Worm (Caenorhabditis elegans) whole organism, mixed stage, embryonic: Measurements from ENCODE around the gene nhr-135.

Source experiments
- M03D4.4 ChIP-seq: sonication (generic microtip); optimal IDR thresholded peaks from 2 replicates; lab custom pipeline; 2017; ENCODE audit warnings: mild to moderate bottlenecking, missing genetic modification characterization, missing compliant biosample characterization
- bed-3 ChIP-seq: fragments of 200-800 bp; sonication (Bioruptor generic); optimal IDR thresholded peaks from 3 replicates; lab custom pipeline; 2018; ENCODE audit warnings: mild to moderate bottlenecking, missing genetic modification characterization, moderate library complexity, missing compliant biosample characterization
- blmp-1 ChIP-seq: fragments of 150-350 bp; optimal IDR thresholded peaks from 2 replicates; lab custom pipeline; 2014; ENCODE audit warnings: missing biosample characterization, missing genetic modification characterization
- ceh-39 ChIP-seq: fragments of 150-350 bp; optimal IDR thresholded peaks from 2 replicates; lab custom pipeline; 2014; ENCODE audit warnings: missing biosample characterization, missing genetic modification characterization
- ceh-43 ChIP-seq: fragments of 200-800 bp; sonication (Bioruptor generic); optimal IDR thresholded peaks from 2 replicates; lab custom pipeline; 2018; ENCODE audit warnings: mild to moderate bottlenecking, missing genetic modification characterization, moderate library complexity, missing compliant biosample characterization
- ces-1 ChIP-seq: fragments of 150-350 bp; optimal IDR thresholded peaks from 2 replicates; lab custom pipeline; 2014; ENCODE audit warnings: missing biosample characterization, missing genetic modification reagents, missing genetic modification characterization
- cnd-1 ChIP-seq: fragments of 200-800 bp; sonication (Bioruptor generic); optimal IDR thresholded peaks from 2 replicates; lab custom pipeline; 2018; ENCODE audit warnings: mild to moderate bottlenecking, missing genetic modification characterization, missing compliant biosample characterization
- drap-1 ChIP-seq: fragments of 200-800 bp; sonication (Bioruptor generic); optimal IDR thresholded peaks from 3 replicates; lab custom pipeline; 2018; ENCODE audit warnings: mild to moderate bottlenecking, missing genetic modification characterization, missing compliant biosample characterization
- elt-1 ChIP-seq: sonication (generic microtip); optimal IDR thresholded peaks from 2 replicates; lab custom pipeline; 2017; ENCODE audit warnings: missing genetic modification characterization, mild to moderate bottlenecking, missing compliant biosample characterization, antibody characterized with exemption, moderate library complexity, borderline replicate concordance; ENCODE audit not compliant: insufficient read depth
- elt-3 ChIP-seq: fragments of 150-350 bp; optimal IDR thresholded peaks from 2 replicates; lab custom pipeline; 2014; ENCODE audit warnings: missing biosample characterization, missing genetic modification characterization
- flh-1 ChIP-seq: fragments of 200-800 bp; sonication (Bioruptor generic); optimal IDR thresholded peaks from 2 replicates; lab custom pipeline; 2018; ENCODE audit warnings: mild to moderate bottlenecking, missing genetic modification characterization, moderate library complexity, missing compliant biosample characterization
- ham-2 ChIP-seq: fragments of 200-800 bp; sonication (Bioruptor generic); optimal IDR thresholded peaks from 2 replicates; lab custom pipeline; 2018; ENCODE audit warnings: mild to moderate bottlenecking, missing genetic modification characterization, missing compliant biosample characterization
- lin-13 ChIP-seq: fragments of 150-350 bp; optimal IDR thresholded peaks from 2 replicates; lab custom pipeline; 2014; ENCODE audit warnings: missing biosample characterization, missing genetic modification characterization
- lin-32 ChIP-seq: fragments of 200-800 bp; sonication (Bioruptor generic); optimal IDR thresholded peaks from 2 replicates; lab custom pipeline; 2018; ENCODE audit warnings: mild to moderate bottlenecking, missing genetic modification characterization, missing compliant biosample characterization
- lsy-2 ChIP-seq: fragments of 150-350 bp; optimal IDR thresholded peaks from 2 replicates; lab custom pipeline; 2014; ENCODE audit warnings: missing biosample characterization, missing genetic modification characterization
- mab-5 ChIP-seq: fragments of 150-350 bp; optimal IDR thresholded peaks from 2 replicates; lab custom pipeline; 2014; ENCODE audit warnings: missing biosample characterization, missing genetic modification characterization
- mep-1 ChIP-seq: fragments of 150-350 bp; optimal IDR thresholded peaks from 2 replicates; lab custom pipeline; 2017; ENCODE audit warnings: missing biosample characterization, missing genetic modification reagents, missing genetic modification characterization, inconsistent platforms
- mls-2 ChIP-seq: sonication (generic microtip); optimal IDR thresholded peaks from 2 replicates; lab custom pipeline; 2016; ENCODE audit warnings: mild to moderate bottlenecking, missing genetic modification characterization, moderate library complexity, missing compliant biosample characterization
- nhr-12 ChIP-seq: fragments of 150-350 bp; optimal IDR thresholded peaks from 2 replicates; lab custom pipeline; 2014; ENCODE audit warnings: missing biosample characterization, missing genetic modification characterization
- nhr-237 ChIP-seq: fragments of 150-350 bp; optimal IDR thresholded peaks from 2 replicates; lab custom pipeline; 2014; ENCODE audit warnings: missing biosample characterization, missing genetic modification characterization
- pha-4 ChIP-seq: fragments of 150-350 bp; optimal IDR thresholded peaks from 2 replicates; lab custom pipeline; 2018; ENCODE audit warnings: missing biosample characterization, missing genetic modification reagents, missing genetic modification characterization
- snpc-4 ChIP-seq: fragments of 150-350 bp; optimal IDR thresholded peaks from 2 replicates; lab custom pipeline; 2014; ENCODE audit warnings: missing biosample characterization, missing genetic modification characterization
- sptf-1 ChIP-seq: sonication (generic microtip); optimal IDR thresholded peaks from 2 replicates; lab custom pipeline; 2017; ENCODE audit warnings: mild to moderate bottlenecking, missing genetic modification characterization, moderate library complexity, missing compliant biosample characterization
- tbx-8 ChIP-seq: fragments of 200-800 bp; sonication (Bioruptor generic); optimal IDR thresholded peaks from 2 replicates; lab custom pipeline; 2018; ENCODE audit warnings: mild to moderate bottlenecking, missing genetic modification characterization, moderate library complexity, missing compliant biosample characterization
- unc-120 ChIP-seq: sonication (generic microtip); optimal IDR thresholded peaks from 2 replicates; lab custom pipeline; 2017; ENCODE audit warnings: missing genetic modification characterization, missing compliant biosample characterization; ENCODE audit not compliant: poor library complexity, severe bottlenecking
- unc-39 ChIP-seq: fragments of 150-350 bp; optimal IDR thresholded peaks from 2 replicates; lab custom pipeline; 2014; ENCODE audit warnings: missing biosample characterization, missing genetic modification characterization
- unc-62 ChIP-seq: fragments of 150-350 bp; optimal IDR thresholded peaks from 2 replicates; lab custom pipeline; 2014; ENCODE audit warnings: missing biosample characterization, missing genetic modification reagents, missing genetic modification characterization
- zip-8 ChIP-seq: fragments of 150-350 bp; optimal IDR thresholded peaks from 2 replicates; lab custom pipeline; 2014; ENCODE audit warnings: missing biosample characterization, missing genetic modification characterization
- ztf-11 ChIP-seq: fragments of 150-350 bp; optimal IDR thresholded peaks from 2 replicates; lab custom pipeline; 2014; ENCODE audit warnings: missing biosample characterization, missing genetic modification characterization

The nhr-135 gene

DNA sequence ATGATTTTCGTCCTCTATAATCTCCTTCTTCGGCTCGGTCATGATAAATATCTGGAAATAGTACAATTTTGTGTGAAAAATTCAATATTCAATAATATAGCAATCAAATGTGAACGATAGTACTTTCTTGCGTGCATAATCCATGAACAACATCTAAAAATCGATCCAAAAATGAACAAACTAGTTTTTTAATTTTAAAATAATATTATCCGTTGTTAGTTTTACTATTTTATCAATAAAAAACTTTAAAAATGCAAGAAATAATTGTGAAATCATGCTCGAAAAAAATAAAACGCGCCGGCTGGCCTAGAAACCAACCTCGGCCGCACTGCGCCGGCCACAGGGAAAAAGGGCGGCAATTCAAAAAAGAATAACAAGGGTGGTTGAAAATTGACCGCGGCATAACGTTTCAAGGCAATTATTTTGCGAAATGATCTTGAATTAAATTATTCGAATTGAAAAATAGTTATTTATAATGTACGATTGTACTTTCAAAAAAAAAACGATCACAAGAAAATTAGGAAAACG, 8.9 kb downstream of the nhr-135 start, which contains the start of gene mys-1:
Gene mys-1, minus strand, starts transcription at position 51 of the 528 bp plus-strand sequence.
- TF ChIP-seq drap-1: no peak
- peak; percentile 2 for TF ChIP-seq lin-13
- peak; percentile 22 for TF ChIP-seq sptf-1 (tag; lab: Kevin White, UChicago)
- TF ChIP-seq lsy-2: peak; percentile 51

DNA sequence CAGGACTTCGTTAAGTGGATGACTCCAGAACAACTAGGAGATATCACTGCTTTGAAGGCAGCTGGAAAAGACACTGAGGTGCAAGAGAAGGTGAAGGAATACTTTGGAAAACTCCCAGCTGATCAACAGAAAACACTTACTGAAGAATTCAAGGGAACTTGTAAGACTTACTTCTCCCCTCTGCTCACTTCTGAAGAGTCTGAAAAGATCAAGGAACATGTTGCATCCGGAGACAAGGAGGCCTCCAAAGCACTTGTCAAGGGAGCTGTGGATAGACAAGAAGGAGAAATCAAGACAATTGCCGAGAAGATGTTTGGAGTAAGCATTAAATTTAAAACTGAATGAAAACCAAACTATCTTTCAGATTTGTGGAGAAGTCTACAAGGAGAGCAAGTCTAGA, 14.2 kb downstream of the nhr-135 start:
- TF ChIP-seq sptf-1 (tag; lab: Kevin White, UChicago) (no peak), drap-1 (no peak), bed-3 (no peak), lin-13 (no peak)

DNA sequence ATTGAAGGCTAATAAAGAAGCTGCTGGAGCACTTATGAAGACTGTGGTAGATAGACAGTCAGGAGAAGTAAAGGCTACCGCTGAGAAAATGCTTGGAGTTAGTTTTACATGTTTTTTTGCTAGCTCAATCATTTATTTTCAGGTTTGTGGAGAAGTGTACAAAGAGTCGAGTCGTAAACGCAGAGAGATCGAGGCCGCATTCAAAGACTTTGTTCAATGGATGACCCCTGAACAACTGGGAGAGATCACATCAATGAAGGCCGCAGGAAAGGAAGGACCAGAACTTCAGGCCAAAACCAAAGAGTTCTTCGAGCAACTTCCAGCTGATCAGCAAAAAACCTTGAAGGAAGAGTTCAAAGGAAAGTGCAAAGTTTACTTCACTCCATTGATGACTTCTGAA, 14.8 kb downstream of the nhr-135 start:
- TF ChIP-seq nhr-237 (tag; lab: Kevin White, UChicago) (no peak), snpc-4 (tag; lab: Kevin White, UChicago) (no peak), ztf-11 (tag; lab: Kevin White, UChicago) (no peak), elt-3 (tag; lab: Kevin White, UChicago) (no peak), tbx-8 (GFP tag; lab: Kevin White, UChicago) (no peak), ham-2 (GFP tag; lab: Kevin White, UChicago) (no peak), mep-1 (tag; lab: Kevin White, UChicago) (no peak), M03D4.4 (tag; lab: Kevin White, UChicago) (no peak), pha-4 (tag; lab: Kevin White, UChicago) (no peak), elt-1 (tag; lab: Kevin White, UChicago) (no peak)

DNA sequence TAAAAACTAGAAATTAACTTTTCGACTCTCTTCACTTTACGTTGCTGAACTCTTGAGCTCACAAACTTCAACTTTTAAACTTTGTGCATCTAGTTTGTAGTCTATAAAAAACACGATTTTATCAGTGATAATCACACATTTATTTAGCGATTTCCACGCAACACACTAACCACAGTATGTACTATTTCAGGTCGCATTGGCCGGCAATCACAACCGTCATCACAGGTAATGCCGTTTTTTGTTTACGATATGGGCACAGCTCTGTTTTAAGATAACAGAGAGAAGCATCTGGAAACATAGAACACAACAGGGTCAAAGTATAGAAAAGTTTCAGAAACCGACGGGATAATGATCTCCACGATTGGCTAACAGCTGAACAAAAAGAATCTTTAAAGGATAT, 17.4 kb downstream of the nhr-135 start:
- TF ChIP-seq ceh-39 (no peak), lin-13 (no peak), drap-1 (no peak), unc-120 (tag; lab: Kevin White, UChicago) (no peak)

DNA sequence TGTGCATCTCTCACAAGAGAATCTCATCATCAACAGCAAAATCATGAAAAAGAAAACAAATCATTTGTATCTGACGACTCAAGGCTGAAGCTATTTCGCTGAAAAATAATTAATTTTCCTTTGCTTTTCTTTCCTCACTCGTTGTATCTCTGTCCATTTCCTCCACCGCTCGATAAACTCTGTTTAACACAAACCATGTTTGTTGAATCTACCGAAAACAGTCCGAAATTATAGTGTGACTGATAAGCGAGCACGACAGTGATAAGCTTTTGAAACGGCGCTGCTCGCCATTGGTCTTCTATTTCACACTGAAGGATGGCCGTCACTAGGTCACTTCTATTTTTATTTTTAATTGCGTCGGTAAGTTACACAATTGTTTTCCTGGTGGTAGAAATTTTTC, 17.9 kb downstream of the nhr-135 start, which contains the start of gene npa-1:
Gene npa-1, plus strand, starts transcription at position 142 of the 400 bp plus-strand sequence.
- TF ChIP-seq zip-8: no peak
- TF ChIP-seq blmp-1: no peak
- no peak for TF ChIP-seq unc-120 (tag; lab: Kevin White, UChicago)
- no peak for TF ChIP-seq ceh-39
- no peak for TF ChIP-seq unc-62
- no peak for TF ChIP-seq snpc-4 (tag; lab: Kevin White, UChicago)
- TF ChIP-seq cnd-1 (tag; lab: Kevin White, UChicago): no peak
- TF ChIP-seq unc-39 (tag; lab: Kevin White, UChicago): no peak
- TF ChIP-seq mep-1 (tag; lab: Kevin White, UChicago): no peak
- no peak for TF ChIP-seq flh-1 (GFP tag; lab: Kevin White, UChicago)
- TF ChIP-seq M03D4.4 (tag; lab: Kevin White, UChicago): no peak
- TF ChIP-seq nhr-12 (tag; lab: Kevin White, UChicago): no peak
- TF ChIP-seq sptf-1 (tag; lab: Kevin White, UChicago): no peak
- TF ChIP-seq ces-1 (GFP tag; lab: Kevin White, UChicago): no peak
- no peak for TF ChIP-seq ztf-11 (tag; lab: Kevin White, UChicago)
- no peak for TF ChIP-seq ceh-43 (GFP tag; lab: Kevin White, UChicago)

DNA sequence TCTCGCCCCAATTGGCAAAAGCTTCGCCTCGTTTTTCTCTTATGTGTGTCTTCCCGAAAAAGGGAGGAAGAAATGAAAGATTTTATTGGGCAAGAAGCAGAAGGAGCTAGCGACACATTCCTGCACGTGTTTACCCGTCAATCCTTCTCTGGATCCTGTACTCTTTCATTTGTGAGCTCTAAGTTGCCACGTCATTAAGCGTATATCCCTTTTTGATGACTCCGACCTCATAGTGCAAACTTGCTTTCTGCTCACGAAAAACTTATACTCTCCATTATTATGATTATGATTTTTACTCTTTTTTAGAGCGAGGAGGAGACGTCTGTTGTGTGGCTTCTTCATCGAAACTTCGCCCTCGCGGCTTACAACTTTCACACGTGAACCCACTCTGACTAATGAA, 21.3 kb downstream of the nhr-135 start, which contains the start of gene F27B10.1:
Gene F27B10.1, plus strand, starts transcription at position 301 of the 400 bp plus-strand sequence.
- no peak for TF ChIP-seq sptf-1 (tag; lab: Kevin White, UChicago)
- TF ChIP-seq elt-1 (tag; lab: Kevin White, UChicago): no peak
- TF ChIP-seq mls-2: no peak
- TF ChIP-seq mab-5 (tag; lab: Kevin White, UChicago): no peak
- TF ChIP-seq bed-3: no peak
- TF ChIP-seq pha-4 (tag; lab: Kevin White, UChicago): no peak
- no peak for TF ChIP-seq lin-13
- no peak for TF ChIP-seq ceh-39
- no peak for TF ChIP-seq lin-32 (GFP tag; lab: Kevin White, UChicago)
